Worm (Caenorhabditis elegans) whole organism, L1 larva: ENCODE data around the gene mdt-15.

Source experiments
- C04F5.9 ChIP-seq: sonication (generic microtip); optimal IDR thresholded peaks from 2 replicates; lab custom pipeline; 2016; ENCODE audit warnings: missing genetic modification characterization, missing compliant biosample characterization
- C34B4.2 ChIP-seq: sonication (generic microtip); optimal IDR thresholded peaks from 2 replicates; lab custom pipeline; 2017; ENCODE audit warnings: mild to moderate bottlenecking, missing genetic modification characterization, missing compliant biosample characterization
- F16B12.6 ChIP-seq: fragments of 150-350 bp; optimal IDR thresholded peaks from 2 replicates; lab custom pipeline; 2014; ENCODE audit warnings: missing biosample characterization, missing genetic modification characterization
- Y116A8C.19 ChIP-seq: sonication (generic microtip); optimal IDR thresholded peaks from 2 replicates; lab custom pipeline; 2016; ENCODE audit warnings: missing compliant biosample characterization, missing genetic modification characterization, borderline replicate concordance
- alr-1 ChIP-seq: fragments of 200-800 bp; sonication (Bioruptor generic); optimal IDR thresholded peaks from 2 replicates; lab custom pipeline; 2018; ENCODE audit warnings: borderline replicate concordance, mild to moderate bottlenecking, missing genetic modification characterization, missing compliant biosample characterization
- aly-2 ChIP-seq: fragments of 150-350 bp; optimal IDR thresholded peaks from 2 replicates; lab custom pipeline; 2014; ENCODE audit warnings: missing biosample characterization, missing genetic modification characterization
- blmp-1 ChIP-seq: fragments of 150-350 bp; optimal IDR thresholded peaks from 2 replicates; lab custom pipeline; 2014; ENCODE audit warnings: missing biosample characterization, missing genetic modification characterization
- ceh-8 ChIP-seq: fragments of 200-800 bp; sonication (Bioruptor generic); optimal IDR thresholded peaks from 2 replicates; lab custom pipeline; 2018; ENCODE audit warnings: mild to moderate bottlenecking, missing genetic modification characterization, moderate library complexity, missing compliant biosample characterization
- ceh-82 ChIP-seq, 3 experiments: fragments of 150-350 bp in 1 of 3; sonication (generic microtip) in 2 of 3; optimal IDR thresholded peaks; 2 replicates each; lab custom pipeline; 2014 to 2017; ENCODE audit warnings: missing biosample characterization in 3 of 3, missing genetic modification characterization in 3 of 3
- ceh-88 ChIP-seq: fragments of 200-800 bp; sonication (Bioruptor generic); IDR thresholded peaks from 2 replicates; pipeline ENCODE4 v1.3.6; 2022; ENCODE audit warnings: missing genetic modification characterization, missing compliant biosample characterization
- ceh-90 ChIP-seq: sonication (generic microtip); optimal IDR thresholded peaks from 2 replicates; lab custom pipeline; 2016; ENCODE audit warnings: missing genetic modification characterization, missing compliant biosample characterization
- ces-1 ChIP-seq: fragments of 150-350 bp; optimal IDR thresholded peaks from 2 replicates; lab custom pipeline; 2014; ENCODE audit warnings: missing biosample characterization, missing genetic modification reagents, missing genetic modification characterization
- dpl-1 ChIP-seq, 3 experiments: fragments of 150-350 bp in 2 of 3; sonication (generic microtip) in 1 of 3; optimal IDR thresholded peaks; 2 replicates each; lab custom pipeline; 2014 to 2017; ENCODE audit warnings: missing biosample characterization in 3 of 3, missing genetic modification characterization in 3 of 3, missing genetic modification reagents in 3 of 3
- dsc-1 ChIP-seq: sonication (generic microtip); optimal IDR thresholded peaks from 2 replicates; lab custom pipeline; 2016; ENCODE audit warnings: mild to moderate bottlenecking, missing genetic modification characterization, missing compliant biosample characterization
- efl-3 ChIP-seq: fragments of 200-800 bp; sonication (Bioruptor generic); optimal IDR thresholded peaks from 2 replicates; lab custom pipeline; 2018; ENCODE audit warnings: mild to moderate bottlenecking, missing genetic modification characterization, missing compliant biosample characterization
- elt-2 ChIP-seq: sonication (generic microtip); optimal IDR thresholded peaks from 2 replicates; lab custom pipeline; 2016; ENCODE audit warnings: missing genetic modification characterization, mild to moderate bottlenecking, inconsistent platforms, missing compliant biosample characterization, missing genetic modification reagents
- fkh-4 ChIP-seq: sonication (generic microtip); optimal IDR thresholded peaks from 2 replicates; lab custom pipeline; 2016; ENCODE audit warnings: missing compliant biosample characterization, missing genetic modification characterization, borderline replicate concordance
- fos-1 ChIP-seq: fragments of 150-350 bp; optimal IDR thresholded peaks from 2 replicates; lab custom pipeline; 2014; ENCODE audit warnings: missing biosample characterization, missing genetic modification characterization
- hlh-17 ChIP-seq: fragments of 200-800 bp; sonication (Bioruptor generic); optimal IDR thresholded peaks from 2 replicates; lab custom pipeline; 2018; ENCODE audit warnings: missing genetic modification characterization, mild to moderate bottlenecking, missing compliant biosample characterization, moderate library complexity, borderline replicate concordance
- hpl-2 ChIP-seq: fragments of 150-350 bp; optimal IDR thresholded peaks from 2 replicates; lab custom pipeline; 2014; ENCODE audit warnings: missing biosample characterization, missing genetic modification reagents, missing genetic modification characterization
- irx-1 ChIP-seq: sonication (generic microtip); optimal IDR thresholded peaks from 2 replicates; lab custom pipeline; 2016; ENCODE audit warnings: missing genetic modification characterization, missing compliant biosample characterization
- isw-1 ChIP-seq: fragments of 200-800 bp; sonication (Bioruptor generic); IDR thresholded peaks from 2 replicates; pipeline ENCODE4 v1.3.6; 2022; ENCODE audit warnings: missing genetic modification characterization, missing compliant biosample characterization
- jun-1 ChIP-seq: fragments of 150-350 bp; optimal IDR thresholded peaks from 2 replicates; lab custom pipeline; 2014; ENCODE audit warnings: missing biosample characterization, missing genetic modification reagents, missing genetic modification characterization
- lin-13 ChIP-seq: fragments of 150-350 bp; optimal IDR thresholded peaks from 2 replicates; lab custom pipeline; 2014; ENCODE audit warnings: missing biosample characterization, missing genetic modification reagents, missing genetic modification characterization
- lin-14 ChIP-seq: fragments of 200-800 bp; sonication (Bioruptor generic); optimal IDR thresholded peaks from 2 replicates; lab custom pipeline; 2018; ENCODE audit warnings: mild to moderate bottlenecking, missing genetic modification characterization, moderate library complexity, missing compliant biosample characterization
- lin-15B ChIP-seq: fragments of 150-350 bp; sonication (generic microtip); optimal IDR thresholded peaks from 3 replicates; lab custom pipeline; 2014; ENCODE audit warnings: missing biosample characterization, missing genetic modification characterization
- lin-39 ChIP-seq: fragments of 150-350 bp; optimal IDR thresholded peaks from 2 replicates; lab custom pipeline; 2014; ENCODE audit warnings: missing biosample characterization, missing genetic modification reagents, missing genetic modification characterization
- mab-9 ChIP-seq: fragments of 200-800 bp; sonication (Bioruptor generic); IDR thresholded peaks from 2 replicates; pipeline ENCODE4 v1.3.6; 2022; ENCODE audit warnings: missing genetic modification reagents, missing genetic modification characterization, missing compliant biosample characterization
- mef-2 ChIP-seq: fragments of 150-350 bp; optimal IDR thresholded peaks from 2 replicates; lab custom pipeline; 2014; ENCODE audit warnings: missing biosample characterization, missing genetic modification characterization
- mep-1 ChIP-seq: fragments of 150-350 bp; optimal IDR thresholded peaks from 2 replicates; lab custom pipeline; 2014; ENCODE audit warnings: missing biosample characterization, missing genetic modification characterization
- nhr-11 ChIP-seq: fragments of 150-350 bp; optimal IDR thresholded peaks from 2 replicates; lab custom pipeline; 2014; ENCODE audit warnings: missing biosample characterization, missing genetic modification characterization
- nhr-19 ChIP-seq: fragments of 200-800 bp; sonication (Bioruptor generic); conservative IDR thresholded peaks from 2 replicates; pipeline ENCODE4 v1.3.6; 2022; ENCODE audit warnings: missing genetic modification characterization, missing compliant biosample characterization
- nhr-20 ChIP-seq: sonication (generic microtip); optimal IDR thresholded peaks from 2 replicates; lab custom pipeline; 2016; ENCODE audit warnings: mild to moderate bottlenecking, missing genetic modification characterization, missing compliant biosample characterization
- nhr-28 ChIP-seq: fragments of 150-350 bp; optimal IDR thresholded peaks from 2 replicates; lab custom pipeline; 2014; ENCODE audit warnings: missing biosample characterization, missing genetic modification characterization
- nhr-71 ChIP-seq: sonication (generic microtip); optimal IDR thresholded peaks from 2 replicates; lab custom pipeline; 2016; ENCODE audit warnings: mild to moderate bottlenecking, missing genetic modification characterization, moderate library complexity, missing compliant biosample characterization
- nhr-84 ChIP-seq: sonication (generic microtip); optimal IDR thresholded peaks from 2 replicates; lab custom pipeline; 2017; ENCODE audit warnings: missing biosample characterization, missing genetic modification characterization
- nhr-90 ChIP-seq: sonication (generic microtip); optimal IDR thresholded peaks from 2 replicates; lab custom pipeline; 2016; ENCODE audit warnings: mild to moderate bottlenecking, missing genetic modification characterization, missing compliant biosample characterization; ENCODE audit not compliant: poor library complexity
- pax-3 ChIP-seq: fragments of 200-800 bp; sonication (Bioruptor generic); optimal IDR thresholded peaks from 2 replicates; lab custom pipeline; 2018; ENCODE audit warnings: mild to moderate bottlenecking, missing genetic modification characterization, moderate library complexity, missing compliant biosample characterization
- pqm-1 ChIP-seq: sonication (generic microtip); optimal IDR thresholded peaks from 3 replicates; lab custom pipeline; 2017; ENCODE audit warnings: missing biosample characterization, missing genetic modification characterization
- rnt-1 ChIP-seq: sonication (generic microtip); optimal IDR thresholded peaks from 2 replicates; lab custom pipeline; 2016; ENCODE audit warnings: mild to moderate bottlenecking, missing genetic modification characterization, moderate library complexity, missing compliant biosample characterization
- skn-1 ChIP-seq: fragments of 150-350 bp; optimal IDR thresholded peaks from 2 replicates; lab custom pipeline; 2014; ENCODE audit warnings: missing biosample characterization, missing genetic modification characterization
- snu-23 ChIP-seq: sonication (generic microtip); optimal IDR thresholded peaks from 2 replicates; lab custom pipeline; 2016; ENCODE audit warnings: missing genetic modification characterization, missing compliant biosample characterization
- tbx-2 ChIP-seq: sonication (generic microtip); optimal IDR thresholded peaks from 2 replicates; lab custom pipeline; 2016; ENCODE audit warnings: missing genetic modification characterization, missing compliant biosample characterization
- tlp-1 ChIP-seq: fragments of 150-350 bp; optimal IDR thresholded peaks from 2 replicates; lab custom pipeline; 2014; ENCODE audit warnings: missing biosample characterization, missing genetic modification characterization
- unc-130 ChIP-seq: fragments of 150-350 bp; optimal IDR thresholded peaks from 2 replicates; lab custom pipeline; 2017; ENCODE audit warnings: missing biosample characterization, missing genetic modification characterization, inconsistent platforms
- unc-62 ChIP-seq: fragments of 150-350 bp; optimal IDR thresholded peaks from 2 replicates; lab custom pipeline; 2014; ENCODE audit warnings: missing biosample characterization, missing genetic modification reagents, missing genetic modification characterization
- unc-86 ChIP-seq: sonication (generic microtip); optimal IDR thresholded peaks from 2 replicates; lab custom pipeline; 2016; ENCODE audit warnings: missing genetic modification characterization, missing compliant biosample characterization
- vab-15 ChIP-seq: sonication (generic microtip); optimal IDR thresholded peaks from 2 replicates; lab custom pipeline; 2017; ENCODE audit warnings: missing genotype, mild to moderate bottlenecking, missing genetic modification characterization, missing compliant biosample characterization
- xbp-1 ChIP-seq: sonication (generic microtip); optimal IDR thresholded peaks from 2 replicates; lab custom pipeline; 2016; ENCODE audit warnings: missing genetic modification characterization, missing compliant biosample characterization
- ztf-11 ChIP-seq, 2 experiments: sonication (generic microtip); optimal IDR thresholded peaks; 2 replicates each; lab custom pipeline; 2016 to 2017; ENCODE audit warnings: missing genetic modification characterization in 2 of 2, missing biosample characterization in 1 of 2, missing compliant biosample characterization in 1 of 2
- ztf-4 ChIP-seq: fragments of 150-350 bp; optimal IDR thresholded peaks from 2 replicates; lab custom pipeline; 2014; ENCODE audit warnings: missing biosample characterization, missing genetic modification characterization

mdt-15 gene

ce11 chrIII:5872288-5872687, 38.7 kb upstream of the mdt-15 start:
- TF ChIP-seq rnt-1 (tag; lab: Kevin White, UChicago) (peak; percentile 42), pax-3 (tag; lab: Kevin White, UChicago) (no peak), lin-14 (GFP tag; lab: Kevin White, UChicago) (peak; percentile 31), fkh-4 (peak; percentile 90), nhr-71 (tag; lab: Kevin White, UChicago) (peak; percentile 23), elt-2 (tag; lab: Kevin White, UChicago) (no peak), dsc-1 (tag; lab: Kevin White, UChicago) (peak; percentile 98), C04F5.9 (tag; lab: Kevin White, UChicago) (no peak)

DNA sequence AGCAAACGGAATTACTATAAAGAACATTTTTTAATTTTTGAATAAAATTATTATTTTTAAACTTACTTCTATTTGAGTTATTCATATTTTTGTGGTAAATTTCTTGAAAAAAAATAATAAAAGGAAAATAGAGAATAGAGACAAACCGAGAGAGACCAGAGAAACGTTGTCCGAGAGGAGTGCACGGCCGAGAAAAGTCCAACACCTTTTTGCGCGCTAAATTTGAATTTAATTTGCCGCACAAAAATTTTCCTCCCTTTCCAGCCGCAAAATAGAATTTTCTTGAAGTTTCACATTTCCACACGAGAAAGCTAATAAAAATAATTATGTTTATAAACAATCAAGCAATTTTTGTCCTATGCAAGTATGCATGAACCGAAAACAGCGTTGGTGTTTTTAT, 38.2 kb upstream of the mdt-15 start, which contains the start of the genes F01F1.11 and F01F1.3:
Gene F01F1.11, minus strand, starts transcription at position 118 of the 400 bp plus-strand sequence.
Gene F01F1.3, plus strand, starts transcription at position 179 of the 400 bp plus-strand sequence.
- TF ChIP-seq mep-1 (tag; lab: Kevin White, UChicago), result peak; percentile 78
- TF ChIP-seq snu-23, result peak; percentile 90
- peak; percentile 78 for TF ChIP-seq isw-1 (GFP tag; lab: Robert Waterston, UW)
- peak; percentile 89 for TF ChIP-seq nhr-20 (tag; lab: Kevin White, UChicago)
- TF ChIP-seq dsc-1 (tag; lab: Kevin White, UChicago), result peak; percentile 59
- peak in 1 of 2 experiments; percentile 95 for TF ChIP-seq ztf-11 (tag; optimal IDR thresholded peaks at IDR 0.05; lab: Kevin White, UChicago)
- peak; percentile 72 for TF ChIP-seq jun-1 (tag; lab: Kevin White, UChicago)
- peak; percentile 84 for TF ChIP-seq ceh-8 (GFP tag; lab: Kevin White, UChicago)
- peak; percentile 51 for TF ChIP-seq aly-2
- peak; percentile 48 for TF ChIP-seq F16B12.6
- TF ChIP-seq nhr-28 (tag; lab: Kevin White, UChicago), result no peak
- no peak for TF ChIP-seq tlp-1
- no peak for TF ChIP-seq alr-1 (tag; lab: Kevin White, UChicago)
- peak; percentile 83 for TF ChIP-seq lin-13
- no peak for TF ChIP-seq ztf-4
- TF ChIP-seq Y116A8C.19, result peak; percentile 72
- TF ChIP-seq nhr-84 (tag; lab: Kevin White, UChicago), result no peak
- TF ChIP-seq mef-2, result peak; percentile 13
- TF ChIP-seq ceh-90 (tag; lab: Kevin White, UChicago), result peak; percentile 91
- TF ChIP-seq unc-130 (tag; lab: Kevin White, UChicago), result peak; percentile 74
- peak; percentile 19 for TF ChIP-seq lin-15B (tag; lab: Kevin White, UChicago)
- no peak for TF ChIP-seq pqm-1 (tag; lab: Kevin White, UChicago)
- peak; percentile 81 for TF ChIP-seq blmp-1 (tag; lab: Kevin White, UChicago)
- TF ChIP-seq fos-1, result peak; percentile 57
- peak; percentile 91 for TF ChIP-seq irx-1
- no peak for TF ChIP-seq unc-62
- peak; percentile 92 for TF ChIP-seq nhr-71 (tag; lab: Kevin White, UChicago)
- peak; percentile 64 for TF ChIP-seq mab-9 (GFP tag; lab: Robert Waterston, UW)
- TF ChIP-seq nhr-11, result peak; percentile 43
- no peak for TF ChIP-seq hpl-2 (GFP tag; lab: Kevin White, UChicago)
- TF ChIP-seq hlh-17 (GFP tag; lab: Kevin White, UChicago), result no peak
- TF ChIP-seq lin-39, result peak; percentile 31
- peak; percentile 79 for TF ChIP-seq unc-86 (tag; lab: Kevin White, UChicago)
- TF ChIP-seq vab-15, result no peak
- TF ChIP-seq efl-3 (GFP tag; lab: Kevin White, UChicago), result peak; percentile 48
- TF ChIP-seq nhr-19 (GFP tag; lab: Robert Waterston, UW), result peak; percentile 89
- peak; percentile 89 for TF ChIP-seq xbp-1 (tag; lab: Kevin White, UChicago)
- TF ChIP-seq ces-1 (GFP tag; lab: Kevin White, UChicago), result no peak
- TF ChIP-seq dpl-1 (GFP tag; optimal IDR thresholded peaks at IDR 0.05; lab: Kevin White, UChicago), result peak; percentile 95 to 97 (median 96)
- TF ChIP-seq skn-1 (tag; lab: Kevin White, UChicago), result peak; percentile 70
- TF ChIP-seq ceh-82 (tag; optimal IDR thresholded peaks at IDR 0.05; lab: Kevin White, UChicago), result peak; percentile 69 to 82 (median 79)
- peak; percentile 92 for TF ChIP-seq nhr-90 (tag; lab: Kevin White, UChicago)
- TF ChIP-seq C34B4.2 (tag; lab: Kevin White, UChicago), result no peak
- no peak for TF ChIP-seq ceh-88 (GFP tag; lab: Robert Waterston, UW)
- TF ChIP-seq rnt-1 (tag; lab: Kevin White, UChicago), result peak; percentile 99
- peak; percentile 91 for TF ChIP-seq tbx-2 (tag; lab: Kevin White, UChicago)
